Fruit fly (Drosophila melanogaster) whole organism, pupa: Measurements from ENCODE around the gene CG14435.

Source experiments
- CG10348 ChIP-seq: fragments of 200-800 bp; sonication (Bioruptor generic); IDR thresholded peaks from 2 replicates; pipeline ENCODE4 v1.3.6; 2022; ENCODE audit warnings: missing biosample characterization, missing genetic modification characterization
- CG12605 ChIP-seq: fragments of 200-800 bp; sonication (Bioruptor generic); IDR thresholded peaks from 2 replicates; pipeline ENCODE4 v1.3.6; 2022; ENCODE audit warnings: missing biosample characterization, missing genetic modification characterization
- CG13204 ChIP-seq: fragments of 200-800 bp; sonication (Bioruptor generic); optimal IDR thresholded peaks from 2 replicates; lab custom pipeline; 2018; ENCODE audit warnings: missing biosample characterization, mild to moderate bottlenecking, missing genetic modification characterization, moderate library complexity
- CG14655 ChIP-seq: fragments of 200-800 bp; sonication (Bioruptor generic); optimal IDR thresholded peaks from 3 replicates; lab custom pipeline; 2017; ENCODE audit warnings: mild to moderate bottlenecking, missing biosample characterization, missing genetic modification reagents, missing genetic modification characterization
- CG15710 ChIP-seq: fragments of 200-800 bp; sonication (Bioruptor generic); optimal IDR thresholded peaks from 2 replicates; lab custom pipeline; 2018; ENCODE audit warnings: missing biosample characterization, mild to moderate bottlenecking, missing genetic modification characterization, moderate library complexity
- CG17806 ChIP-seq: fragments of 200-800 bp; sonication (Bioruptor generic); optimal IDR thresholded peaks from 2 replicates; lab custom pipeline; 2018; ENCODE audit warnings: missing biosample characterization, mild to moderate bottlenecking, missing genetic modification characterization, moderate library complexity
- CG32121 ChIP-seq: fragments of 200-800 bp; sonication (Bioruptor generic); IDR thresholded peaks from 2 replicates; pipeline ENCODE4 v1.3.6; 2022; ENCODE audit warnings: missing biosample characterization, missing genetic modification characterization
- CG34367 ChIP-seq: fragments of 200-800 bp; sonication (Bioruptor generic); optimal IDR thresholded peaks from 2 replicates; lab custom pipeline; 2018; ENCODE audit warnings: missing biosample characterization, mild to moderate bottlenecking, missing genetic modification characterization
- CG4496 ChIP-seq: fragments of 200-800 bp; sonication (Bioruptor generic); IDR thresholded peaks from 3 replicates; pipeline ENCODE4 v1.3.6; 2022; ENCODE audit warnings: missing biosample characterization, missing genetic modification characterization
- CG8159 ChIP-seq: fragments of 200-800 bp; sonication (Bioruptor generic); optimal IDR thresholded peaks from 3 replicates; lab custom pipeline; 2018; ENCODE audit warnings: missing biosample characterization, mild to moderate bottlenecking, missing genetic modification characterization, moderate library complexity
- CG8301 ChIP-seq: fragments of 200-800 bp; sonication (Bioruptor generic); optimal IDR thresholded peaks from 2 replicates; lab custom pipeline; 2018; ENCODE audit warnings: missing biosample characterization, mild to moderate bottlenecking, missing genetic modification characterization
- CG9948 ChIP-seq: fragments of 200-800 bp; sonication (Bioruptor generic); optimal IDR thresholded peaks from 2 replicates; lab custom pipeline; 2018; ENCODE audit warnings: missing biosample characterization, mild to moderate bottlenecking, missing genetic modification characterization, moderate library complexity
- D1 ChIP-seq: fragments of 200-800 bp; sonication (Bioruptor generic); optimal IDR thresholded peaks from 2 replicates; lab custom pipeline; 2018; ENCODE audit warnings: missing biosample characterization, mild to moderate bottlenecking, missing genetic modification characterization, moderate library complexity
- EcR ChIP-seq: fragments of 200-800 bp; sonication (Bioruptor generic); optimal IDR thresholded peaks from 3 replicates; lab custom pipeline; 2019; ENCODE audit warnings: missing biosample characterization, missing genetic modification characterization, mild to moderate bottlenecking, moderate library complexity, missing genetic modification reagents
- Ets98B ChIP-seq: fragments of 200-800 bp; sonication (Bioruptor generic); IDR thresholded peaks from 2 replicates; pipeline ENCODE4 v1.3.6; 2022; ENCODE audit warnings: missing biosample characterization, missing genetic modification characterization
- Pif1A ChIP-seq: fragments of 200-800 bp; sonication (Bioruptor generic); optimal IDR thresholded peaks from 3 replicates; lab custom pipeline; 2016; ENCODE audit warnings: missing biosample characterization, missing genetic modification characterization
- Pif1B ChIP-seq: fragments of 200-800 bp; sonication (Bioruptor generic); optimal IDR thresholded peaks from 3 replicates; lab custom pipeline; 2016; ENCODE audit warnings: missing biosample characterization, missing genetic modification characterization
- Snoo ChIP-seq: fragments of 200-800 bp; sonication (Bioruptor generic); optimal IDR thresholded peaks from 3 replicates; lab custom pipeline; 2017; ENCODE audit warnings: missing biosample characterization, mild to moderate bottlenecking, missing genetic modification characterization, inconsistent platforms
- fd96Ca ChIP-seq: fragments of 200-800 bp; sonication (Bioruptor generic); IDR thresholded peaks from 3 replicates; pipeline ENCODE4 v1.3.6; 2022; ENCODE audit warnings: missing biosample characterization, missing genetic modification characterization
- gl ChIP-seq: fragments of 200-800 bp; sonication (Bioruptor generic); optimal IDR thresholded peaks from 2 replicates; lab custom pipeline; 2018; ENCODE audit warnings: missing biosample characterization, mild to moderate bottlenecking, missing genetic modification characterization
- rn ChIP-seq: fragments of 200-800 bp; sonication (Bioruptor generic); IDR thresholded peaks from 2 replicates; pipeline ENCODE4 v1.3.6; 2022; ENCODE audit warnings: missing biosample characterization, missing genetic modification characterization

The CG14435 gene

dm6 chrX:6805404-6805803 is 38.3 kb downstream of the CG14435 start:
- no peak for TF ChIP-seq CG13204 (GFP tag; lab: Kevin White, UChicago)
- TF ChIP-seq CG9948 (tag; lab: Kevin White, UChicago), result no peak
- TF ChIP-seq, all 21 proteins: peak for 0

DNA sequence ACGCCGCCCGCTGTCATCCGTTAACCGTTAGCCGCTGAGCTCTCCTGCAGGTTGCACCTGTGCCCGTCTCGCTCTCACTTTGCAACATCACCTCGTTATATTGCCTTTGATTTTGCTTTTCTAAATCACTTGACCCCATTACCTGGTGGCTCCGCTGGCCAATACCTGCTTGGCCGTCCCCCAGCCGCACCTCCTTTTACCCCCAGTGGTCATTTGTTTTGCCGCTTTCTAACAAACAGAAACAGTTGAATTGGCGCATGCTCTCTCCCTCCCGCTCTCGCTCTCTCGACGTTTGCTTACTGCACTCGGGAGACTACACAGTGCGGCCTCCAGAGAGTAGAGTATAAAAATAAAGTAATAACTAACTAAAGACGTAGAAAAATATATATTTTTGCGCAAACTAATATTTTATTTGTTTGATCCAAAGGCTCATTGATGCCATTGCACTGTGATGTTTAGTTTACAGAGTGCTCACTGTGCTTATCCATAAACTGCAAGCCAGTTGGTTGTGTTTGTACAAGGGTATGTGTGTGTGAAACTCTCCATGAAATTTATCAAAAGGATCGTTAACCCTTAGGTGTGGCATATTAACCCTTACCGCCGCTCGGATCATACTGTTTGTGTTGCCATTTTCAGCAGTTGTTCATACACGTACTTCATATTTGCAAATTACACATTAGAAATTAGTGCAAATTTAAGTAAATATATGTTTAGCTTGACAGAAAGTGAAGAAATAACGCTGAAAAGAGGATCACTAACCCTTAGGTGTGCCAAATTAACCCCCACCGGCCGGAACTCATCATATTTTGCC is 39.0 kb downstream of the CG14435 start:
- TF ChIP-seq CG12605 (peak; percentile 96), CG8301 (tag; lab: Kevin White, UChicago) (peak; percentile 89), CG10348 (GFP tag; lab: Robert Waterston, UW) (peak; percentile 77; the same call in 1 of the 2 replicates), CG17806 (tag; lab: Kevin White, UChicago) (peak; percentile 70), Pif1B (GFP tag; lab: Kevin White, UChicago) (peak; percentile 94), CG8159 (tag; lab: Kevin White, UChicago) (peak; percentile 72), D1 (tag; lab: Kevin White, UChicago) (no peak), Pif1A (peak; percentile 92), CG9948 (tag; lab: Kevin White, UChicago) (peak; percentile 67), gl (peak; percentile 31), CG13204 (GFP tag; lab: Kevin White, UChicago) (no peak), CG15710 (tag; lab: Kevin White, UChicago) (peak; percentile 80), EcR (peak; percentile 17), CG34367 (tag; lab: Kevin White, UChicago) (peak; percentile 77), CG14655 (GFP tag; lab: Kevin White, UChicago) (peak; percentile 90), rn (peak; percentile 88), Snoo (peak; percentile 84), CG32121 (GFP tag; lab: Robert Waterston, UW) (peak; percentile 98), Ets98B (GFP tag; lab: Robert Waterston, UW) (peak; percentile 98), fd96Ca (GFP tag; lab: Robert Waterston, UW) (peak; percentile 95), CG4496 (peak; percentile 98)

dm6 chrX:6803880-6804484 is 39.7 kb downstream of the CG14435 start:
- TF ChIP-seq CG17806 (tag; lab: Kevin White, UChicago) (no peak), Snoo (no peak), Pif1B (GFP tag; lab: Kevin White, UChicago) (no peak), CG8301 (tag; lab: Kevin White, UChicago) (no peak), CG12605 (no peak), CG32121 (GFP tag; lab: Robert Waterston, UW) (no peak), CG15710 (tag; lab: Kevin White, UChicago) (no peak), CG9948 (tag; lab: Kevin White, UChicago) (no peak), CG14655 (GFP tag; lab: Kevin White, UChicago) (peak; percentile 15), CG4496 (no peak), D1 (tag; lab: Kevin White, UChicago) (no peak), CG13204 (GFP tag; lab: Kevin White, UChicago) (peak; percentile 52), EcR (no peak)

DNA sequence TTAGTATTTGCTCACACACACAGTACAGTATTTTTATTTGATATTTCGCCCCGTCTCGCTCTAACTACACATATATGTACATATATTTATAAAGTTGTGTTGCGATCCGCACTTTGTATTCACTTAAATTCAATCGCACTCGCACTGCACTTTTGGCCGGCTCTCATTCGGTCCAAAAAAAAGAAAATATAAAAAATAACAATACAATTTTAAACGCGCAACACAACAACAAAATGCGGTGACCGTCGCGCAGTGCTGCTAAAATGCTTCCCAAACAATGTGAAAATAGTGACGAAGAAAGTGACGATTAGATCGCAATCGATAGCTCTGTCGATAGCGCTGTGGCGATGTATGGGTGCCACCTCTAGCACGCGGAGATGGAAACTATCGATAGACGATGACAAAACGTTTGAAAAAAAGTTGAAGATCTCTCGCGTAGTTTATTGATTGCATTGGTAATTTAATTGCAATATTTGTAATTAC is 40.4 kb downstream of the CG14435 start, which contains the start of the genes C3G and pod1:
Gene C3G (minus strand): TSS at position 282 of the 483 bp plus-strand sequence.
Gene pod1 (plus strand): TSS at position 373 of the 483 bp plus-strand sequence.
- no peak for TF ChIP-seq gl
- TF ChIP-seq CG12605, result peak; percentile 10; the same call in 1 of the 2 replicates
- TF ChIP-seq CG34367 (tag; lab: Kevin White, UChicago), result no peak
- TF ChIP-seq CG14655 (GFP tag; lab: Kevin White, UChicago), result peak; percentile 10
- TF ChIP-seq Pif1B (GFP tag; lab: Kevin White, UChicago), result peak; percentile 47

DNA sequence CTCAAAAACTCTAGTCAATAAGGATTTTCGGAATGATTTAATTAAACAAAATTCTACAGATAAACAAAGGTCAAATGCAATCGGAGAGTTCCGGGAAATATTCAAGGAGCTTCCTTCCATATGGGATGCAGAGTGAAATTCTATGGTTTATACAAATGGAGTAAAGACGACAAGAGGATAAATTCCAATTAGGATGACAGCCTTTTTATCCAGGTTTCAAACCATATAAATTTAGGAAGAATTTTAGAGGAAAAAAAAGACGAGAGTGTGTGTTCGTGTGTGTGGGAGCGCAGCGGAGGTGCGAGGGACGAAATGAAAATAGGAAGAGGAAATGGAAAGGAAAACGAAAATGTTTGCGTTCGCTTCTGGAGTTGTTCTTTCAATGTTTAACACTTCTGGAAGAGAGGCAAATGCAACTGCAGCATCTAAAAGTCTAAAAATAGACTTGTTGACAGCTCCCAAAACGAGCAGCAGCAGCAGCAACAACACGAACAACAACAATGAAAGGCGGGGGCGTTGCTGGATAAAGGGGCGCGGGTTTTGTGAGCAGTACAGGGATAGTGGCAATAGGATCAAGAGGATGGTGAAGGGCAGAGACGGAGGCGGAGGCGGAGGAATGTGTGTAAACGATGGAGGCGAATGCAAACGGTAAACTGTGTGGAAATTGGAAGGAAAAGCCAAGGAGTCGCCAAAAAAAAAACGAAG is 41.2 kb downstream of the CG14435 start:
- no peak for TF ChIP-seq Ets98B (GFP tag; lab: Robert Waterston, UW)
- no peak for TF ChIP-seq gl
- TF ChIP-seq CG34367 (tag; lab: Kevin White, UChicago), result no peak
- TF ChIP-seq CG8301 (tag; lab: Kevin White, UChicago), result no peak
- TF ChIP-seq D1 (tag; lab: Kevin White, UChicago), result no peak
- no peak for TF ChIP-seq Snoo
- TF ChIP-seq CG32121 (GFP tag; lab: Robert Waterston, UW), result no peak
- TF ChIP-seq Pif1A, result no peak
- TF ChIP-seq CG13204 (GFP tag; lab: Kevin White, UChicago), result no peak
- TF ChIP-seq CG17806 (tag; lab: Kevin White, UChicago), result no peak
- no peak for TF ChIP-seq rn
- no peak for TF ChIP-seq Pif1B (GFP tag; lab: Kevin White, UChicago)
- no peak for TF ChIP-seq CG8159 (tag; lab: Kevin White, UChicago)
